Worm (Caenorhabditis elegans): Measurements from ENCODE around the gene glb-27.

Gene glb-27

ce11 chrII:8540412-8540811 lies 15.7 kb downstream of the glb-27 start, which contains the start of gene pqn-73:
Gene pqn-73, plus strand, starts transcription at chrII:8540712.
- TF ChIP-seq ref-2 (tag; optimal IDR thresholded peaks at IDR 0.05) (no peak), madf-2 (tag; optimal IDR thresholded peaks at IDR 0.05) (no peak), pha-4 (tag; optimal IDR thresholded peaks at IDR 0.05) (no peak), pag-3 (tag; optimal IDR thresholded peaks at IDR 0.05; ENCODE audit: borderline replicate concordance) (no peak), F13H6.1 (tag; optimal IDR thresholded peaks at IDR 0.05) (no peak), pha-2 (tag; optimal IDR thresholded peaks at IDR 0.05) (no peak), elt-4 (tag; optimal IDR thresholded peaks at IDR 0.05) (no peak)

ce11 chrII:8536060-8536459 lies 20.0 kb downstream of the glb-27 start, which contains the start of gene W01C9.2:
Gene W01C9.2, plus strand, starts transcription at chrII:8536360.
- TF ChIP-seq dve-1 (tag; optimal IDR thresholded peaks at IDR 0.05) (no peak), K02D7.2 (tag; optimal IDR thresholded peaks at IDR 0.05) (no peak), unc-55 (GFP tag; optimal IDR thresholded peaks at IDR 0.05) (no peak), rnt-1 (tag; optimal IDR thresholded peaks at IDR 0.05) (no peak), hlh-15 (tag; optimal IDR thresholded peaks at IDR 0.05) (no peak), tbx-7 (tag; optimal IDR thresholded peaks at IDR 0.05) (no peak), hlh-13 (GFP tag; optimal IDR thresholded peaks at IDR 0.05) (no peak), sox-4 (tag; optimal IDR thresholded peaks at IDR 0.05) (no peak), ceh-9 (tag; optimal IDR thresholded peaks at IDR 0.05) (no peak), K09A11.1 (tag; optimal IDR thresholded peaks at IDR 0.05; ENCODE audit: insufficient read depth) (no peak), C08G9.2 (tag; optimal IDR thresholded peaks at IDR 0.05) (no peak), ceh-31 (tag; optimal IDR thresholded peaks at IDR 0.05) (no peak), ceh-6 (GFP tag; optimal IDR thresholded peaks at IDR 0.05) (no peak), unc-42 (tag; optimal IDR thresholded peaks at IDR 0.05) (no peak), unc-3 (GFP tag; conservative IDR thresholded peaks at IDR 0.05) (no peak), unc-3 (tag; optimal IDR thresholded peaks at IDR 0.05) (no peak)

DNA sequence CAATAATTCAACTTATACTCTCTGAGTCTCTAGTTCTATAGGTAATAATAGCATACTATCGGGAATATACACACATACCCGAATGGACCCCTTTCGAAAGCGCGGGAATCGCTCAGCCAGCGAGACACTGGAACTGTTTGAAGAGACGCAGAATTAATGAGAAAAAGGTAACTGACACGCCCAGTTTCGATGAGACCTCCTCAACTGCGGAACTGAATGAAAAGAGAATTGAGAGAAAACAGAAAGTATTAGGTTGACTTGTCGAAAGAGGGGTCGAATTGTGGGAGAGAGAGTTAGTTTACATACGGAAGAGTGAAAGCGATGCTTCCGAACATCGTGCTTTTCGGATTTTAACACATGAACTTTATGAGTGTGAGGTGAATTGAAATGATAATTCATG lies 24.1 kb downstream of the glb-27 start:
- peak; percentile 51 for TF ChIP-seq nfya-1 (tag; optimal IDR thresholded peaks at IDR 0.05)
- no peak for TF ChIP-seq ets-4 (tag; optimal IDR thresholded peaks at IDR 0.05)
- TF ChIP-seq ceh-9 (tag; optimal IDR thresholded peaks at IDR 0.05): no peak
- TF ChIP-seq ceh-34 (tag; optimal IDR thresholded peaks at IDR 0.05): peak; percentile 65
- TF ChIP-seq ceh-31 (tag; optimal IDR thresholded peaks at IDR 0.05): peak; percentile 8
- TF ChIP-seq tbx-2 (tag; optimal IDR thresholded peaks at IDR 0.05): peak; percentile 48
- peak; percentile 16 for TF ChIP-seq pha-2 (tag; optimal IDR thresholded peaks at IDR 0.05)

- TF ChIP-seq unc-3 (GFP tag; conservative IDR thresholded peaks at IDR 0.05) (no peak), unc-3 (tag; optimal IDR thresholded peaks at IDR 0.05) (no peak), C08G9.2 (tag; optimal IDR thresholded peaks at IDR 0.05) (no peak), K02D7.2 (tag; optimal IDR thresholded peaks at IDR 0.05) (no peak), mec-3 (tag; optimal IDR thresholded peaks at IDR 0.05; ENCODE audit: borderline replicate concordance) (no peak), ceh-2 (tag; optimal IDR thresholded peaks at IDR 0.05) (no peak), npax-4 (tag; optimal IDR thresholded peaks at IDR 0.05) (no peak), F13H6.1 (tag; optimal IDR thresholded peaks at IDR 0.05) (no peak), unc-55 (GFP tag; optimal IDR thresholded peaks at IDR 0.05) (no peak), elt-2 (tag; optimal IDR thresholded peaks at IDR 0.05) (no peak), dmd-4 (tag; optimal IDR thresholded peaks at IDR 0.05; ENCODE audit: borderline replicate concordance) (no peak), gmeb-2 (tag; optimal IDR thresholded peaks at IDR 0.05) (no peak), tbx-2 (tag; optimal IDR thresholded peaks at IDR 0.05) (no peak), dve-1 (tag; optimal IDR thresholded peaks at IDR 0.05) (no peak), ceh-19 (GFP tag; optimal IDR thresholded peaks at IDR 0.05) (no peak), pat-9 (tag; optimal IDR thresholded peaks at IDR 0.05) (no peak), sox-4 (tag; optimal IDR thresholded peaks at IDR 0.05) (no peak), elt-4 (tag; optimal IDR thresholded peaks at IDR 0.05) (no peak)
Observed at ce11 chrII:8531181-8531759, 24.8 kb downstream of the glb-27 start, which contains the start of gene gldi-7. Gene gldi-7, minus strand, starts transcription at chrII:8531222.

Data from whole organism, late embryonic.